Fruit fly (Drosophila melanogaster): ENCODE results near the gene mth.
A peak's percentile ranks its signal among the peaks of the same experiment; 100 is the strongest.

Gene mth

dm6 chr3L:340124-340523 lies 6.6 kb downstream of the mth start:
- TF ChIP-seq toe (GFP tag; optimal IDR thresholded peaks at IDR 0.05) (no peak), CG7045 (GFP tag; optimal IDR thresholded peaks at IDR 0.05) (no peak), kay (GFP tag; ENCODE audit: borderline replicate concordance) (peak; percentile 94)

dm6 chr3L:339072-339471 lies 7.7 kb downstream of the mth start:
- TF ChIP-seq cnc (optimal IDR thresholded peaks at IDR 0.05) (no peak), Mnt (GFP tag; optimal IDR thresholded peaks at IDR 0.05) (no peak), CG1620 (GFP tag; optimal IDR thresholded peaks at IDR 0.05) (no peak), CG14711 (tag; optimal IDR thresholded peaks at IDR 0.05) (no peak), pad (GFP tag; optimal IDR thresholded peaks at IDR 0.05) (no peak), tj (GFP tag; optimal IDR thresholded peaks at IDR 0.05) (no peak), CG12768 (GFP tag; optimal IDR thresholded peaks at IDR 0.05) (no peak), CG33017 (tag; optimal IDR thresholded peaks at IDR 0.05) (no peak), Crg-1 (GFP tag; optimal IDR thresholded peaks at IDR 0.05) (no peak), Clk (GFP tag; optimal IDR thresholded peaks at IDR 0.05) (no peak), kay (GFP tag; ENCODE audit: borderline replicate concordance) (no peak), ovo (GFP tag; optimal IDR thresholded peaks at IDR 0.05) (no peak), CG7045 (GFP tag; optimal IDR thresholded peaks at IDR 0.05) (no peak), cic (GFP tag; optimal IDR thresholded peaks at IDR 0.05) (no peak)

- no peak for TF ChIP-seq Crg-1 (GFP tag; optimal IDR thresholded peaks at IDR 0.05)
- TF ChIP-seq kay (GFP tag; ENCODE audit: borderline replicate concordance): peak; percentile 91
- no peak for TF ChIP-seq CG5204 (GFP tag; optimal IDR thresholded peaks at IDR 0.05)
- no peak for TF ChIP-seq CG11617 (GFP tag; optimal IDR thresholded peaks at IDR 0.05)
These were observed 8.6 kb downstream of the mth start for dm6 chr3L:338116-338515.

dm6 chr3L:337148-337547 lies 9.6 kb downstream of the mth start:
- no peak for TF ChIP-seq CG33017 (tag; optimal IDR thresholded peaks at IDR 0.05)
- TF ChIP-seq Crg-1 (GFP tag; optimal IDR thresholded peaks at IDR 0.05): no peak
- no peak for TF ChIP-seq toe (GFP tag; optimal IDR thresholded peaks at IDR 0.05)
- no peak for TF ChIP-seq CG7101 (tag; optimal IDR thresholded peaks at IDR 0.05)
- TF ChIP-seq CG12768 (GFP tag; optimal IDR thresholded peaks at IDR 0.05): no peak
- TF ChIP-seq pad (GFP tag; optimal IDR thresholded peaks at IDR 0.05): no peak

dm6 chr3L:331842-332802 lies 14.6 kb downstream of the mth start, which contains the start of gene mthl9:
Gene mthl9 (minus strand): TSS chr3L:332309.
- TF ChIP-seq bab1 (GFP tag; optimal IDR thresholded peaks at IDR 0.05) (no peak), pad (GFP tag; optimal IDR thresholded peaks at IDR 0.05) (no peak), tj (GFP tag; optimal IDR thresholded peaks at IDR 0.05) (peak; percentile 66), Mnt (GFP tag; optimal IDR thresholded peaks at IDR 0.05) (peak; percentile 17)

- TF ChIP-seq CG33017 (tag; optimal IDR thresholded peaks at IDR 0.05) (no peak), cic (GFP tag; optimal IDR thresholded peaks at IDR 0.05) (no peak), kay (GFP tag; ENCODE audit: borderline replicate concordance) (no peak), CG14711 (tag; optimal IDR thresholded peaks at IDR 0.05) (no peak), CG5204 (GFP tag; optimal IDR thresholded peaks at IDR 0.05) (no peak)
These were observed 17.5 kb downstream of the mth start for dm6 chr3L:329153-329698.

- TF ChIP-seq CG7101 (tag; optimal IDR thresholded peaks at IDR 0.05): peak; percentile 24
- no peak for TF ChIP-seq tj (GFP tag; optimal IDR thresholded peaks at IDR 0.05)
- no peak for TF ChIP-seq CG11617 (GFP tag; optimal IDR thresholded peaks at IDR 0.05)
- peak; percentile 1 for TF ChIP-seq bab1 (GFP tag; optimal IDR thresholded peaks at IDR 0.05)
- peak; percentile 7 for TF ChIP-seq pad (GFP tag; optimal IDR thresholded peaks at IDR 0.05)
- TF ChIP-seq toe (GFP tag; optimal IDR thresholded peaks at IDR 0.05): no peak
These were observed 18.9 kb downstream of the mth start, which contains the start of the genes Atac3 and Ptpmeg for dm6 chr3L:327833-328232. Gene Atac3 (minus strand): TSS chr3L:327992. Gene Ptpmeg (plus strand): TSS chr3L:328097.

dm6 chr3L:324486-324885 lies 22.3 kb downstream of the mth start, which contains the start of gene CG32344:
Gene CG32344 (minus strand): TSS chr3L:324720.
- TF ChIP-seq pad (GFP tag; optimal IDR thresholded peaks at IDR 0.05) (peak; percentile 13), ovo (GFP tag; optimal IDR thresholded peaks at IDR 0.05) (no peak), cic (GFP tag; optimal IDR thresholded peaks at IDR 0.05) (no peak), CG14711 (tag; optimal IDR thresholded peaks at IDR 0.05) (peak; percentile 12), Mnt (GFP tag; optimal IDR thresholded peaks at IDR 0.05) (peak; percentile 98), CG11617 (GFP tag; optimal IDR thresholded peaks at IDR 0.05) (no peak), CG1620 (GFP tag; optimal IDR thresholded peaks at IDR 0.05) (peak; percentile 17), cnc (optimal IDR thresholded peaks at IDR 0.05) (no peak), CG7101 (tag; optimal IDR thresholded peaks at IDR 0.05) (peak; percentile 9), Clk (GFP tag; optimal IDR thresholded peaks at IDR 0.05) (no peak), bab1 (GFP tag; optimal IDR thresholded peaks at IDR 0.05) (peak; percentile 23)

Data from whole organism, adult.